Worm (Caenorhabditis elegans) whole organism, early embryonic: ENCODE results near the gene ags-3.

Experiments used
- B0310.2 ChIP-seq: sonication (generic microtip); optimal IDR thresholded peaks from 2 replicates; lab custom pipeline; 2016; ENCODE audit warnings: mild to moderate bottlenecking, missing genetic modification characterization, missing compliant biosample characterization
- F13C5.2 ChIP-seq: sonication (generic microtip); optimal IDR thresholded peaks from 2 replicates; lab custom pipeline; 2017; ENCODE audit warnings: mild to moderate bottlenecking, missing genetic modification characterization, inconsistent platforms, missing compliant biosample characterization
- aly-1 ChIP-seq: sonication (generic microtip); optimal IDR thresholded peaks from 2 replicates; lab custom pipeline; 2016; ENCODE audit warnings: missing genetic modification characterization, missing compliant biosample characterization
- ama-1 ChIP-seq: fragments of 150-350 bp; optimal IDR thresholded peaks from 2 replicates; lab custom pipeline; 2014
- ceh-13 ChIP-seq: fragments of 200-800 bp; sonication (Bioruptor generic); optimal IDR thresholded peaks from 2 replicates; lab custom pipeline; 2018; ENCODE audit warnings: mild to moderate bottlenecking, missing genetic modification characterization, missing compliant biosample characterization
- ceh-36 ChIP-seq: sonication (generic microtip); optimal IDR thresholded peaks from 2 replicates; lab custom pipeline; 2016; ENCODE audit warnings: missing genetic modification characterization, inconsistent platforms, missing compliant biosample characterization
- ets-7 ChIP-seq: sonication (generic microtip); optimal IDR thresholded peaks from 2 replicates; lab custom pipeline; 2016; ENCODE audit warnings: missing genotype, missing genetic modification characterization, missing compliant biosample characterization
- flt-1 ChIP-seq: fragments of 200-800 bp; sonication (Bioruptor generic); IDR thresholded peaks from 2 replicates; pipeline ENCODE4 v1.3.6; 2022; ENCODE audit warnings: missing genetic modification characterization, missing compliant biosample characterization
- hmbx-1 ChIP-seq: sonication (generic microtip); optimal IDR thresholded peaks from 2 replicates; lab custom pipeline; 2016; ENCODE audit warnings: mild to moderate bottlenecking, missing genetic modification characterization, missing compliant biosample characterization
- hmg-4 ChIP-seq: fragments of 200-800 bp; sonication (Bioruptor generic); optimal IDR thresholded peaks from 2 replicates; lab custom pipeline; 2018; ENCODE audit warnings: mild to moderate bottlenecking, missing genetic modification characterization, missing compliant biosample characterization
- hnd-1 ChIP-seq: sonication (generic microtip); optimal IDR thresholded peaks from 2 replicates; lab custom pipeline; 2016; ENCODE audit warnings: missing genetic modification characterization, missing compliant biosample characterization
- pes-1 ChIP-seq: fragments of 200-800 bp; sonication (Bioruptor generic); IDR thresholded peaks from 2 replicates; pipeline ENCODE4 v1.3.6; 2022; ENCODE audit warnings: missing genetic modification reagents, missing genetic modification characterization, missing compliant biosample characterization
- scrt-1 ChIP-seq: fragments of 200-800 bp; sonication (Bioruptor generic); IDR thresholded peaks from 2 replicates; pipeline ENCODE4 v1.3.6; 2022; ENCODE audit warnings: missing genetic modification characterization, missing compliant biosample characterization
- sea-1 ChIP-seq: fragments of 200-800 bp; sonication (Bioruptor generic); conservative IDR thresholded peaks from 2 replicates; pipeline ENCODE4 v1.3.6; 2022; ENCODE audit warnings: missing genetic modification characterization, missing compliant biosample characterization
- tbx-11 ChIP-seq: fragments of 200-800 bp; sonication (Bioruptor generic); IDR thresholded peaks from 2 replicates; pipeline ENCODE4 v1.3.6; 2022; ENCODE audit warnings: missing genetic modification characterization, missing compliant biosample characterization
- tbx-37 ChIP-seq: fragments of 200-800 bp; sonication (Bioruptor generic); conservative IDR thresholded peaks from 2 replicates; pipeline ENCODE4 v1.3.6; 2022; ENCODE audit warnings: missing genetic modification reagents, missing genetic modification characterization, missing compliant biosample characterization
- tra-4 ChIP-seq: sonication (generic microtip); optimal IDR thresholded peaks from 2 replicates; lab custom pipeline; 2017; ENCODE audit warnings: missing genetic modification characterization, missing compliant biosample characterization

ags-3 gene

DNA sequence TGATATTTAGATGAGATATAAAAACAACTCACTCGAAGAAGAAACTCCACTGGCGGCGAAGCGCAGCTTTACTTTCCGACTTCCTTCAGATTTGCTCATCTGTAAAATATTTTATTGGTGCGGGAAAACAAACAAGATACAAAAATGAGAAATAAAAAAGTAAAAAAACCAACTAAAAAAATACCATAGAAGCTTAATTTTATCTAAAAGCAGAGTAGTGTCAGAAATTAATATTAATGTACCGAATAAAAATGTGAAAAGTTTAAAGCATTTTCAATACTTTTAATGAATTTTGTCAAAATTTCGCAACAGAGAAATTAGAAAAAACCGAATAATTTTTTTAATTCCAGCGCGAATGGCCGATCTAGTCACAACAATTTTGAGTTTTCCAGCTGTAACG is 19.9 kb upstream of the ags-3 start, which contains the start of gene sto-2:
sto-2 (minus strand) TSS at position 101 of the 400 bp plus-strand sequence.
- no peak for TF ChIP-seq tra-4 (tag; lab: Kevin White, UChicago)
- TF ChIP-seq ama-1 = no peak
- TF ChIP-seq sea-1 (GFP tag; lab: Robert Waterston, UW) = no peak
- TF ChIP-seq tbx-37 (GFP tag; lab: Robert Waterston, UW) = no peak
- TF ChIP-seq F13C5.2 (tag; lab: Kevin White, UChicago) = no peak
- TF ChIP-seq tbx-11 (GFP tag; lab: Robert Waterston, UW) = no peak
- TF ChIP-seq aly-1 (tag; lab: Kevin White, UChicago) = no peak
- no peak for TF ChIP-seq B0310.2 (tag; lab: Kevin White, UChicago)
- TF ChIP-seq pes-1 (GFP tag; lab: Robert Waterston, UW) = no peak

DNA sequence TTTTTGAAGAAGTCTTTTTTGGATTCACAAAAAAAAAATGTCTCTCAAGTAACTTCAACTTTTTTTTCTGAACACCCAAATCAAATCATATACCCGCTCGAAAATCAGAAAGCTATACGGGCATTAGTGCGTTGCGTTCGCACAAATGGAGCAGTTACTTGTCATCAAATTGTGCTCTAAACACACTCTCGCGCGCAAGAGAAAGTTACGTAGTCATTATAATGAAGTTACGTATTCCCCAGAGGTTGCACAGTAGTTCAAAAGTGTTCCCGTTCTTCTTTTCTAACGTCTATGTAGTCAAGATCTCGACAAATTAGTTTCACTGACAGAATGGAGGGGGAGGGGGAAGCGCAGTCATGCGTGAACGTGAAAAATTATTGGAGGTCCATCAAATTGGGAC is 18.2 kb upstream of the ags-3 start:
- TF ChIP-seq F13C5.2 (tag; lab: Kevin White, UChicago) (no peak), tra-4 (tag; lab: Kevin White, UChicago) (no peak), ama-1 (no peak), flt-1 (GFP tag; lab: Robert Waterston, UW) (no peak), hmbx-1 (tag; lab: Kevin White, UChicago) (no peak), B0310.2 (tag; lab: Kevin White, UChicago) (no peak), sea-1 (GFP tag; lab: Robert Waterston, UW) (no peak)

DNA sequence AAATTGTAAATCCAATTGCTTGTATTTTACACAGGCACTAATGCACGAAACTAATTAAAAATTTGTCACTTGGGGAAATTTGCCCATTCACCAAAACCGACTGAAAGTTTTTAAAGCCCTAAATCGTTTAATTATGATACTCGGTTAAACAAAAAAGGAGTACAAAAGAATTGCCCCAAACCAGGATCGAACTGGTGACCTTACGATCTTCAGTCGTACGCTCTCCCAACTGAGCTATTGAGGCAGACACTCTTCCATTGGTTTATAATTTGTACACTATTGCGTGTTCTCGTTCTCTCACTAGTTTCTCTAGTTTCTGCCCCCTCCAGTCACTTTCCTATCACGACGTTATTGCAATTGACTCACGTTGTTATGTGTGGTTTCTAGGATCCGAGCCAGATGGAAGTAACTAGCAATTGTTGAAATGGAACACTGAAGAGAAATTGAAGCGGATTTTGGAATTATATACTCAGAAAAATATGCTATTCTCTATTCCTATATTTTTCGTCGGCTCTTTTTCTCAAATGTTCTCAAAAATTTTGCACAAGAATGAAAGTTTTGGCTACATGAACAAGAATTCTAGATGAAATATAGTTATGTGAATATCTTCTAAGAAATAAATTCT is 15.9 kb upstream of the ags-3 start:
- peak; percentile 41 for TF ChIP-seq hmbx-1 (tag; lab: Kevin White, UChicago)
- peak; percentile 88 for TF ChIP-seq flt-1 (GFP tag; lab: Robert Waterston, UW)
- TF ChIP-seq aly-1 (tag; lab: Kevin White, UChicago) = peak; percentile 72
- TF ChIP-seq tbx-37 (GFP tag; lab: Robert Waterston, UW) = peak; percentile 85
- TF ChIP-seq B0310.2 (tag; lab: Kevin White, UChicago) = peak; percentile 68
- TF ChIP-seq hmg-4 = no peak
- peak; percentile 83 for TF ChIP-seq tbx-11 (GFP tag; lab: Robert Waterston, UW)
- TF ChIP-seq ets-7 (tag; lab: Kevin White, UChicago) = peak; percentile 23
- peak; percentile 88 for TF ChIP-seq pes-1 (GFP tag; lab: Robert Waterston, UW)
- TF ChIP-seq scrt-1 (GFP tag; lab: Robert Waterston, UW) = no peak; the same call in none of the 2 replicates
- no peak; the same call in 1 of the 2 replicates for TF ChIP-seq sea-1 (GFP tag; lab: Robert Waterston, UW)
- TF ChIP-seq hnd-1 (tag; lab: Kevin White, UChicago) = peak; percentile 65
- TF ChIP-seq F13C5.2 (tag; lab: Kevin White, UChicago) = peak; percentile 79
- peak; percentile 64 for TF ChIP-seq tra-4 (tag; lab: Kevin White, UChicago)
- no peak for TF ChIP-seq ama-1
- TF ChIP-seq ceh-13 (GFP tag; lab: Kevin White, UChicago) = peak; percentile 78
- peak; percentile 80 for TF ChIP-seq ceh-36 (tag; lab: Kevin White, UChicago)

DNA sequence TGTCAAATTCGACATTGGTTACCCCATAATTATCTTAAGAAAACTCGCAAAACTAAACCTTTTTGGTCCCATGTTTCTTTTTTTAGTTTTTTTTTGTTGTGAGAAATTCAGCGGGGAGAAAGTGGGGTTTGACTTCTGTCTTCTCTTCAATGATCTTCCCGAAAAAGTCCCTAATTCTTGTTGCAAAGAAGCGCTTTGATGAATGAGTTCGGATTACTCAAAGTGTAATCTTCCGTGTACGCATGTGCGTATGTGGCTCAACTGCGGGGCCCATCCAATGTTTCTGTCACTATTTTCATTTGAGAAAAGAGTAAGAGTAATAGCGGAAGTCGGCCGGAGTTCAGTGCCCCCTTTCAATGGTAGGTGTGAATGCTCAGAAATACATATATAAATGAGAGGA is 7.8 kb upstream of the ags-3 start:
- TF ChIP-seq scrt-1 (GFP tag; lab: Robert Waterston, UW) (no peak), F13C5.2 (tag; lab: Kevin White, UChicago) (no peak), tbx-37 (GFP tag; lab: Robert Waterston, UW) (no peak), hnd-1 (tag; lab: Kevin White, UChicago) (no peak), ets-7 (tag; lab: Kevin White, UChicago) (no peak), tra-4 (tag; lab: Kevin White, UChicago) (no peak), pes-1 (GFP tag; lab: Robert Waterston, UW) (no peak), B0310.2 (tag; lab: Kevin White, UChicago) (no peak), sea-1 (GFP tag; lab: Robert Waterston, UW) (no peak), ceh-13 (GFP tag; lab: Kevin White, UChicago) (no peak), hmbx-1 (tag; lab: Kevin White, UChicago) (no peak), ama-1 (no peak), hmg-4 (no peak), aly-1 (tag; lab: Kevin White, UChicago) (no peak), flt-1 (GFP tag; lab: Robert Waterston, UW) (no peak), tbx-11 (GFP tag; lab: Robert Waterston, UW) (no peak), ceh-36 (tag; lab: Kevin White, UChicago) (no peak)

DNA sequence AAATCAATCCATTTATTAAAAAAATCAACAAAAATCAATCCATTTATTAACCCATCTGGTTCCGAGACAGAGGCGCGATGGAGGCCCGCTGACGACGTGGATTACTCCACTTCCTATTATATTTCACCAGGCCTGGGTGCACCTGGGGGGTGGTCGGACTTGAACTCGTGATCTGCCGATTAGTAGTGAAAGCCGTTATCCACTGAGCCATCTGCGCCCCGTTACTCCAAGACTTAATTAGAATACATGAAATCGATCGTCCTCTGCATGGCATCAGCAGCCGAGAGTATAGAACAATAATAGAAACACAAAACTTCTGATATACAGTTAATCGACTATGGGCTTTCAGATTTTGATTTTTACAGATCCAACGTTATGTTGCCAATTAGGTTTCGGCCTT is 6.2 kb upstream of the ags-3 start:
- TF ChIP-seq tbx-37 (GFP tag; lab: Robert Waterston, UW) = no peak
- TF ChIP-seq scrt-1 (GFP tag; lab: Robert Waterston, UW) = no peak
- TF ChIP-seq sea-1 (GFP tag; lab: Robert Waterston, UW) = no peak
- TF ChIP-seq hnd-1 (tag; lab: Kevin White, UChicago) = no peak
- TF ChIP-seq ama-1 = no peak
- TF ChIP-seq B0310.2 (tag; lab: Kevin White, UChicago) = no peak
- TF ChIP-seq tbx-11 (GFP tag; lab: Robert Waterston, UW) = no peak
- no peak for TF ChIP-seq aly-1 (tag; lab: Kevin White, UChicago)
- TF ChIP-seq pes-1 (GFP tag; lab: Robert Waterston, UW) = no peak
- no peak for TF ChIP-seq hmbx-1 (tag; lab: Kevin White, UChicago)
- no peak for TF ChIP-seq ceh-13 (GFP tag; lab: Kevin White, UChicago)
- TF ChIP-seq F13C5.2 (tag; lab: Kevin White, UChicago) = no peak
- no peak for TF ChIP-seq ceh-36 (tag; lab: Kevin White, UChicago)
- TF ChIP-seq flt-1 (GFP tag; lab: Robert Waterston, UW) = no peak
- no peak for TF ChIP-seq tra-4 (tag; lab: Kevin White, UChicago)

DNA sequence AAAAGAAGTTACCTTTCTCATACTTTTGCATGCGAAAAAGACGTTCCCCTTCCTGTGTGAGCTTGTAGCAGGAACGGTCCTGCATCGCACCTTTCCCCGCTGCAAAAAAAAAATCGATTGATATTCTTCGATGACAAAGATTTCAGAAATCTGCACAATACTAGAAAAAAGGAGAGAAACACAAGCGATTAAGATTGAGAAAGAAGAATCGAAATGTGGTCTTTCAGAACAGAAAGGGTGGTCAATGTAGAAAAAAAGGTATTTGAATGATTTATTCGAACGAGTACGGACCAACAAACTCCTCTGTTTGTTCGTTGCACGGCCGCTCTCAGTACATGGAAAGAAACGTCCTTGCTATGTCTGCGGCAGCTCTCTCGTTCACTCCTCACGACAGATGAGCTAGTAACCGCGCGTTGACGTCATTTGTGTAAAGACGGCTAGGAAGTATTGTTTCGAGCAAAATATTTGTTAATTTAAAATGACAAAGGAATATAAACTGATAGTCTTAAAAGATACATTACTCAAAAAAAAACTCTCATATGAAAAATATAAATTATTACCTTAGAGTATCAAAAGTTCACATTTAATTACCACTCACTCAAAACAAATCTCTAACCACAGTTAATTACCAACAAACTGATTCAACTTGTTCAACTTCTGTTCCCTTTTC is 5.3 kb downstream of the ags-3 start, which contains the start of gene ift-81:
ift-81 (plus strand) TSS at position 620 of the 670 bp plus-strand sequence.
- TF ChIP-seq hnd-1 (tag; lab: Kevin White, UChicago) = no peak
- TF ChIP-seq ceh-13 (GFP tag; lab: Kevin White, UChicago) = no peak
- no peak for TF ChIP-seq ceh-36 (tag; lab: Kevin White, UChicago)
- no peak for TF ChIP-seq scrt-1 (GFP tag; lab: Robert Waterston, UW)
- TF ChIP-seq tra-4 (tag; lab: Kevin White, UChicago) = no peak
- TF ChIP-seq hmg-4 = no peak
- TF ChIP-seq tbx-37 (GFP tag; lab: Robert Waterston, UW) = no peak
- no peak for TF ChIP-seq sea-1 (GFP tag; lab: Robert Waterston, UW)
- no peak for TF ChIP-seq B0310.2 (tag; lab: Kevin White, UChicago)
- TF ChIP-seq hmbx-1 (tag; lab: Kevin White, UChicago) = no peak
- TF ChIP-seq flt-1 (GFP tag; lab: Robert Waterston, UW) = no peak
- TF ChIP-seq ama-1 = no peak
- no peak for TF ChIP-seq F13C5.2 (tag; lab: Kevin White, UChicago)
